Fruit fly (Drosophila melanogaster) whole organism, embryonic: ENCODE results near the gene CG32751.

Experiments used
- CG34422 ChIP-seq: fragments of 200-800 bp; sonication (Bioruptor generic); IDR thresholded peaks from 3 replicates; pipeline ENCODE4 v1.3.6; 2022; ENCODE audit warnings: missing biosample characterization, missing genetic modification characterization
- Dek ChIP-seq: fragments of 200-800 bp; sonication (Bioruptor generic); optimal IDR thresholded peaks from 3 replicates; lab custom pipeline; 2019; ENCODE audit warnings: missing biosample characterization, mild to moderate bottlenecking, missing genetic modification characterization, moderate library complexity
- Opbp ChIP-seq: fragments of 200-800 bp; sonication (Bioruptor generic); IDR thresholded peaks from 3 replicates; pipeline ENCODE4 v1.3.6; 2022; ENCODE audit warnings: missing biosample characterization, missing genetic modification characterization; ENCODE audit not compliant: partially characterized antibody
- slp2 ChIP-seq: fragments of 200-800 bp; sonication (Bioruptor generic); optimal IDR thresholded peaks from 2 replicates; lab custom pipeline; 2016; ENCODE audit warnings: missing biosample characterization, missing genetic modification characterization
- ttk ChIP-seq: fragments of 200-800 bp; sonication (Bioruptor generic); IDR thresholded peaks from 2 replicates; pipeline ENCODE4 v2.1.2; 2022; ENCODE audit warnings: missing biosample characterization, missing genetic modification characterization

- no peak for TF ChIP-seq ttk (GFP tag; lab: Robert Waterston, UW)
- TF ChIP-seq Dek (tag; lab: Kevin White, UChicago): no peak
- no peak for TF ChIP-seq slp2 (GFP tag; lab: Kevin White, UChicago)
- TF ChIP-seq CG34422 (GFP tag; lab: Robert Waterston, UW): no peak
- TF ChIP-seq Opbp: no peak
Observed at dm6 chrX:6201459-6201858, 3.0 kb upstream of the CG32751 start.
